Worm (Caenorhabditis elegans) whole organism, L1 larva: ENCODE measurements around the gene nhr-46.

Experiments used
- elt-3 ChIP-seq, 6 experiments: fragments of 150-350 bp in 1 of 6; sonication (generic microtip); optimal IDR thresholded peaks; 2 replicates each; lab custom pipeline; 2017 to 2018; ENCODE audit warnings: missing biosample characterization in 6 of 6, missing genetic modification characterization in 6 of 6, inconsistent platforms in 1 of 6
- isw-1 ChIP-seq: fragments of 200-800 bp; sonication (Bioruptor generic); IDR thresholded peaks from 2 replicates; pipeline ENCODE4 v1.3.6; 2022; ENCODE audit warnings: missing genetic modification characterization, missing compliant biosample characterization
- jun-1 ChIP-seq: fragments of 150-350 bp; optimal IDR thresholded peaks from 2 replicates; lab custom pipeline; 2014; ENCODE audit warnings: missing biosample characterization, missing genetic modification reagents, missing genetic modification characterization
- nhr-11 ChIP-seq: fragments of 150-350 bp; optimal IDR thresholded peaks from 2 replicates; lab custom pipeline; 2014; ENCODE audit warnings: missing biosample characterization, missing genetic modification characterization
- nhr-77 ChIP-seq: fragments of 150-350 bp; optimal IDR thresholded peaks from 2 replicates; lab custom pipeline; 2014; ENCODE audit warnings: missing biosample characterization, missing genetic modification characterization
- rnt-1 ChIP-seq: sonication (generic microtip); optimal IDR thresholded peaks from 2 replicates; lab custom pipeline; 2016; ENCODE audit warnings: mild to moderate bottlenecking, missing genetic modification characterization, moderate library complexity, missing compliant biosample characterization
- tbx-2 ChIP-seq: sonication (generic microtip); optimal IDR thresholded peaks from 2 replicates; lab custom pipeline; 2016; ENCODE audit warnings: missing genetic modification characterization, missing compliant biosample characterization

DNA sequence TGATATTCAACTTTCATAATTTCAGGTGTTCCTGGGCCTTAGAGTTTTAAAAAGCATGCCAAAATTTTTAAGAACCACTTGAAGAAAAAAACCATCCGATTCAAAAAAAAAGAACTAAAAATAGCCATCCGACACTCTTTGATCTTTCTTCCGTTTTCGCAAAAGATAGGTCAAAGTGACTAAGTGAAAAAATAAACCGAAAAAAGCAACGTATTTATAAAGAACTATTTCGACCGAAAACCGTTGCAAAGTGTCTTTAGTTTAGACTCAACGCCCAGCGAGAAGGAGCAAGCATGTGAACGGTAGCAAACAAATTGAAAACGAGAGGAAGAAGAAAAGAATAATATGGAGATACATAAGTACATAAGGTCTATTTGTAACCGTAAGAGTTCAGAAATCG is 26.0 kb upstream of the nhr-46 start:
- TF ChIP-seq tbx-2 (tag; lab: Kevin White, UChicago) (no peak), nhr-77 (no peak), isw-1 (no peak), elt-3 (tag; optimal IDR thresholded peaks at IDR 0.05; lab: Kevin White, UChicago) (no peak), nhr-11 (tag; lab: Kevin White, UChicago) (no peak), rnt-1 (tag; lab: Kevin White, UChicago) (no peak), jun-1 (tag; lab: Kevin White, UChicago) (no peak)
